Worm (Caenorhabditis elegans) whole organism, late embryonic: ENCODE measurements around the gene T05E12.9.

ENCODE experiments used
- ceh-14 ChIP-seq: sonication (generic microtip); optimal IDR thresholded peaks from 2 replicates; lab custom pipeline; 2016; ENCODE audit warnings: missing genotype, missing genetic modification characterization, missing compliant biosample characterization
- ceh-34 ChIP-seq: sonication (generic microtip); optimal IDR thresholded peaks from 2 replicates; lab custom pipeline; 2016; ENCODE audit warnings: mild to moderate bottlenecking, missing genetic modification characterization, missing compliant biosample characterization
- ceh-45 ChIP-seq: fragments of 200-800 bp; sonication (Bioruptor generic); IDR thresholded peaks from 2 replicates; pipeline ENCODE4 v1.3.6; 2022; ENCODE audit warnings: missing genetic modification reagents, missing genetic modification characterization, missing compliant biosample characterization
- ceh-6 ChIP-seq: fragments of 200-800 bp; sonication (Bioruptor generic); optimal IDR thresholded peaks from 2 replicates; lab custom pipeline; 2018; ENCODE audit warnings: mild to moderate bottlenecking, missing genetic modification characterization, missing compliant biosample characterization
- gmeb-2 ChIP-seq: sonication (generic microtip); optimal IDR thresholded peaks from 2 replicates; lab custom pipeline; 2016; ENCODE audit warnings: missing genetic modification characterization, inconsistent platforms, missing compliant biosample characterization
- hlh-6 ChIP-seq: sonication (generic microtip); optimal IDR thresholded peaks from 2 replicates; lab custom pipeline; 2016; ENCODE audit warnings: missing genotype, missing genetic modification characterization, missing compliant biosample characterization
- mec-3 ChIP-seq: sonication (generic microtip); optimal IDR thresholded peaks from 2 replicates; lab custom pipeline; 2016; ENCODE audit warnings: borderline replicate concordance, missing genetic modification characterization, missing compliant biosample characterization
- nfya-1 ChIP-seq: sonication (generic microtip); optimal IDR thresholded peaks from 2 replicates; lab custom pipeline; 2017; ENCODE audit warnings: missing genetic modification characterization, mild to moderate bottlenecking, missing compliant biosample characterization, antibody characterized with exemption, moderate library complexity
- nhr-11 ChIP-seq: fragments of 150-350 bp; optimal IDR thresholded peaks from 2 replicates; lab custom pipeline; 2014; ENCODE audit warnings: missing biosample characterization, missing genetic modification characterization
- nhr-232 ChIP-seq: sonication (generic microtip); optimal IDR thresholded peaks from 2 replicates; lab custom pipeline; 2016; ENCODE audit warnings: missing genetic modification characterization, missing compliant biosample characterization
- rnt-1 ChIP-seq: sonication (generic microtip); optimal IDR thresholded peaks from 2 replicates; lab custom pipeline; 2016; ENCODE audit warnings: missing genetic modification characterization, missing compliant biosample characterization
- tbx-2 ChIP-seq: sonication (generic microtip); optimal IDR thresholded peaks from 2 replicates; lab custom pipeline; 2016; ENCODE audit warnings: missing genetic modification characterization, missing compliant biosample characterization

The T05E12.9 gene

ce11 chrV:17035850-17036249, 46.8 kb downstream of the T05E12.9 start, which contains the start of gene srz-94:
Gene srz-94, minus strand, starts transcription at chrV:17035950.
- TF ChIP-seq nfya-1 (tag; lab: Kevin White, UChicago) = no peak
- no peak for TF ChIP-seq nhr-232 (tag; lab: Kevin White, UChicago)
- no peak for TF ChIP-seq rnt-1 (tag; lab: Kevin White, UChicago)
- TF ChIP-seq ceh-14 = no peak
- TF ChIP-seq gmeb-2 (tag; lab: Kevin White, UChicago) = no peak
- TF ChIP-seq tbx-2 (tag; lab: Kevin White, UChicago) = no peak
- TF ChIP-seq ceh-6 = no peak
- no peak for TF ChIP-seq mec-3
- no peak for TF ChIP-seq nhr-11 (tag; lab: Kevin White, UChicago)
- no peak for TF ChIP-seq ceh-45 (GFP tag; lab: Robert Waterston, UW)
- TF ChIP-seq hlh-6 = no peak
- TF ChIP-seq ceh-34 (tag; lab: Kevin White, UChicago) = no peak
